Fruit fly (Drosophila melanogaster): ENCODE data around the gene CG14346.

DNA sequence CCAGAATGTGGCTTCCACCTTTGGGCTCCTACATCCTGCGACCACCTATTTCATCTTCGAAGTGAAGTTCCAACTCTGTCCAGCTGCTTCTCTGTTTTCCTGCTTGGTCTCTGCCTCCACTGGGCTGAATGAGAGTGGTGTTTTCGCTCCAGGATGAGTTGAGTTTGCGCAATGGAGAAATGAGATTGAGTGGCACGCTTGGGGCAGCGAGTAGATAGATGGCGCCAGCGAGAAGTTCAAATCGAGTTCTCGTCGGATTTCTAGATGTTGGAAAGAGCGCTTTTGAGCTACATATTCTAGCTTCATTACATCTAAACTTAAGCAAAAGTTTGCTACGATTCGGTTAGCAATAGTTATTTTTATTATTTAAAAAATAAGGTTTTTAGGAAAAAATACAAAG lies 21.8 kb upstream of the CG14346 start:
- no peak for TF ChIP-seq Dll (optimal IDR thresholded peaks at IDR 0.05)
- TF ChIP-seq psq (optimal IDR thresholded peaks at IDR 0.05) = no peak
- no peak for TF ChIP-seq usp (GFP tag; optimal IDR thresholded peaks at IDR 0.05)
- no peak for TF ChIP-seq CG8478 (optimal IDR thresholded peaks at IDR 0.05)

Measured in whole organism.